Worm (Caenorhabditis elegans) whole organism, L3 larva: ENCODE data around the gene rnh-2.
A peak's percentile ranks its signal among the peaks of the same experiment; 100 is the strongest.

ENCODE experiments used
- R02D3.7 ChIP-seq: fragments of 150-350 bp; optimal IDR thresholded peaks from 2 replicates; lab custom pipeline; 2014; ENCODE audit warnings: missing biosample characterization, missing genetic modification characterization
- ZK546.5 ChIP-seq: sonication (generic microtip); optimal IDR thresholded peaks from 2 replicates; lab custom pipeline; 2017; ENCODE audit warnings: missing biosample characterization, missing genetic modification characterization
- aly-2 ChIP-seq: fragments of 150-350 bp; optimal IDR thresholded peaks from 2 replicates; lab custom pipeline; 2014; ENCODE audit warnings: missing biosample characterization, missing genetic modification characterization
- ama-1 ChIP-seq: fragments of 150-350 bp; optimal IDR thresholded peaks from 2 replicates; lab custom pipeline; 2018
- ceh-16 ChIP-seq: sonication (generic microtip); optimal IDR thresholded peaks from 2 replicates; lab custom pipeline; 2017; ENCODE audit warnings: missing biosample characterization, missing genetic modification characterization
- ceh-28 ChIP-seq: fragments of 150-350 bp; optimal IDR thresholded peaks from 2 replicates; lab custom pipeline; 2014; ENCODE audit warnings: missing biosample characterization, missing genetic modification reagents, missing genetic modification characterization
- ceh-82 ChIP-seq: fragments of 150-350 bp; optimal IDR thresholded peaks from 2 replicates; lab custom pipeline; 2014; ENCODE audit warnings: missing biosample characterization, missing genetic modification characterization
- ceh-9 ChIP-seq: sonication (generic microtip); optimal IDR thresholded peaks from 2 replicates; lab custom pipeline; 2018; ENCODE audit warnings: missing biosample characterization, missing genetic modification characterization
- daf-12 ChIP-seq: fragments of 150-350 bp; optimal IDR thresholded peaks from 2 replicates; lab custom pipeline; 2014; ENCODE audit warnings: missing biosample characterization, missing genetic modification reagents, missing genetic modification characterization
- egl-27 ChIP-seq: sonication (generic microtip); optimal IDR thresholded peaks from 4 replicates; lab custom pipeline; 2017; ENCODE audit warnings: missing biosample characterization, missing genetic modification reagents, missing genetic modification characterization
- egl-5 ChIP-seq: fragments of 150-350 bp; optimal IDR thresholded peaks from 2 replicates; lab custom pipeline; 2017; ENCODE audit warnings: missing biosample characterization, missing genetic modification reagents, missing genetic modification characterization, inconsistent platforms
- elt-1 ChIP-seq: fragments of 150-350 bp; optimal IDR thresholded peaks from 2 replicates; lab custom pipeline; 2014; ENCODE audit warnings: missing biosample characterization, missing genetic modification characterization
- elt-2 ChIP-seq: sonication (generic microtip); optimal IDR thresholded peaks from 2 replicates; lab custom pipeline; 2016; ENCODE audit warnings: missing genetic modification reagents, mild to moderate bottlenecking, missing genetic modification characterization, missing compliant biosample characterization
- elt-3 ChIP-seq, 3 experiments: fragments of 150-350 bp in 1 of 3; sonication (generic microtip) in 2 of 3; optimal IDR thresholded peaks; 2 replicates in 2 of 3; 4 replicates in 1 of 3; lab custom pipeline; 2014 to 2017; ENCODE audit warnings: missing biosample characterization in 3 of 3, missing genetic modification characterization in 3 of 3
- eor-1 ChIP-seq, 2 experiments: fragments of 150-350 bp; optimal IDR thresholded peaks; 2 replicates each; lab custom pipeline; 2014 to 2018; ENCODE audit warnings: missing biosample characterization in 2 of 2, missing genetic modification characterization in 2 of 2
- fkh-10 ChIP-seq: sonication (generic microtip); optimal IDR thresholded peaks from 2 replicates; lab custom pipeline; 2017; ENCODE audit warnings: missing biosample characterization, missing genetic modification reagents, missing genetic modification characterization
- fkh-2 ChIP-seq: fragments of 150-350 bp; optimal IDR thresholded peaks from 2 replicates; lab custom pipeline; 2014; ENCODE audit warnings: missing biosample characterization, missing genetic modification reagents, missing genetic modification characterization
- fos-1 ChIP-seq: fragments of 150-350 bp; optimal IDR thresholded peaks from 2 replicates; lab custom pipeline; 2014; ENCODE audit warnings: missing biosample characterization, missing genetic modification characterization
- hmg-11 ChIP-seq: sonication (generic microtip); optimal IDR thresholded peaks from 2 replicates; lab custom pipeline; 2016; ENCODE audit warnings: missing genetic modification characterization, missing compliant biosample characterization
- jun-1 ChIP-seq: fragments of 150-350 bp; optimal IDR thresholded peaks from 2 replicates; lab custom pipeline; 2014; ENCODE audit warnings: missing biosample characterization, missing genetic modification reagents, missing genetic modification characterization
- lin-15B ChIP-seq: fragments of 150-350 bp; optimal IDR thresholded peaks from 2 replicates; lab custom pipeline; 2014; ENCODE audit warnings: missing biosample characterization, missing genetic modification characterization
- lin-39 ChIP-seq: fragments of 150-350 bp; optimal IDR thresholded peaks from 2 replicates; lab custom pipeline; 2018; ENCODE audit warnings: missing biosample characterization, missing genetic modification reagents, missing genetic modification characterization
- lsy-12 ChIP-seq: sonication (generic microtip); optimal IDR thresholded peaks from 2 replicates; lab custom pipeline; 2016; ENCODE audit warnings: mild to moderate bottlenecking, missing genetic modification characterization, missing compliant biosample characterization
- mdl-1 ChIP-seq: fragments of 150-350 bp; optimal IDR thresholded peaks from 2 replicates; lab custom pipeline; 2014; ENCODE audit warnings: missing biosample characterization, missing genetic modification characterization
- mml-1 ChIP-seq: fragments of 150-350 bp; sonication (generic microtip); optimal IDR thresholded peaks from 3 replicates; lab custom pipeline; 2014; ENCODE audit warnings: missing biosample characterization, missing genetic modification characterization
- nfya-1 ChIP-seq: sonication (generic microtip); optimal IDR thresholded peaks from 2 replicates; lab custom pipeline; 2017; ENCODE audit warnings: missing genetic modification characterization, mild to moderate bottlenecking, missing compliant biosample characterization, antibody characterized with exemption, moderate library complexity; ENCODE audit not compliant: insufficient read depth
- nhr-11 ChIP-seq: fragments of 150-350 bp; optimal IDR thresholded peaks from 2 replicates; lab custom pipeline; 2014; ENCODE audit warnings: missing biosample characterization, missing genetic modification characterization
- nhr-12 ChIP-seq: fragments of 150-350 bp; optimal IDR thresholded peaks from 2 replicates; lab custom pipeline; 2014; ENCODE audit warnings: missing biosample characterization, missing genetic modification characterization
- nhr-23 ChIP-seq: fragments of 150-350 bp; optimal IDR thresholded peaks from 2 replicates; lab custom pipeline; 2014; ENCODE audit warnings: missing biosample characterization, missing genetic modification reagents, missing genetic modification characterization
- nhr-237 ChIP-seq: fragments of 150-350 bp; optimal IDR thresholded peaks from 2 replicates; lab custom pipeline; 2014; ENCODE audit warnings: missing biosample characterization, missing genetic modification characterization
- nhr-25 ChIP-seq: sonication (generic microtip); optimal IDR thresholded peaks from 2 replicates; lab custom pipeline; 2017; ENCODE audit warnings: missing biosample characterization, missing genetic modification characterization
- nhr-28 ChIP-seq: fragments of 150-350 bp; optimal IDR thresholded peaks from 2 replicates; lab custom pipeline; 2014; ENCODE audit warnings: missing biosample characterization, missing genetic modification characterization
- nhr-43 ChIP-seq: sonication (generic microtip); optimal IDR thresholded peaks from 2 replicates; lab custom pipeline; 2016; ENCODE audit warnings: mild to moderate bottlenecking, missing genetic modification characterization, missing compliant biosample characterization; ENCODE audit not compliant: poor library complexity, severe bottlenecking
- nhr-67 ChIP-seq: fragments of 150-350 bp; optimal IDR thresholded peaks from 2 replicates; lab custom pipeline; 2014; ENCODE audit warnings: missing biosample characterization, missing genetic modification characterization
- nhr-76 ChIP-seq: fragments of 150-350 bp; sonication (generic microtip); optimal IDR thresholded peaks from 5 replicates; lab custom pipeline; 2014; ENCODE audit warnings: missing biosample characterization, missing genetic modification characterization
- nhr-77 ChIP-seq: fragments of 150-350 bp; optimal IDR thresholded peaks from 2 replicates; lab custom pipeline; 2014; ENCODE audit warnings: missing biosample characterization, missing genetic modification characterization
- pha-4 ChIP-seq: fragments of 150-350 bp; optimal IDR thresholded peaks from 2 replicates; lab custom pipeline; 2014; ENCODE audit warnings: missing biosample characterization, missing genetic modification reagents, missing genetic modification characterization
- pqm-1 ChIP-seq: fragments of 150-350 bp; optimal IDR thresholded peaks from 2 replicates; lab custom pipeline; 2017; ENCODE audit warnings: missing biosample characterization, missing genetic modification characterization, inconsistent platforms
- sea-2 ChIP-seq: fragments of 150-350 bp; sonication (generic microtip); optimal IDR thresholded peaks from 4 replicates; lab custom pipeline; 2014; ENCODE audit warnings: missing biosample characterization, missing genetic modification reagents, missing genetic modification characterization
- skn-1 ChIP-seq: fragments of 150-350 bp; optimal IDR thresholded peaks from 2 replicates; lab custom pipeline; 2014; ENCODE audit warnings: missing biosample characterization, missing genetic modification characterization
- snpc-4 ChIP-seq: fragments of 150-350 bp; optimal IDR thresholded peaks from 2 replicates; lab custom pipeline; 2014; ENCODE audit warnings: missing biosample characterization, missing genetic modification characterization
- tbx-2 ChIP-seq: sonication (generic microtip); optimal IDR thresholded peaks from 2 replicates; lab custom pipeline; 2016; ENCODE audit warnings: mild to moderate bottlenecking, missing genetic modification characterization, missing compliant biosample characterization
- unc-39 ChIP-seq: sonication (generic microtip); optimal IDR thresholded peaks from 4 replicates; lab custom pipeline; 2017; ENCODE audit warnings: missing biosample characterization, missing genetic modification characterization
- unc-62 ChIP-seq: fragments of 150-350 bp; sonication (generic microtip); optimal IDR thresholded peaks from 4 replicates; lab custom pipeline; 2014; ENCODE audit warnings: missing biosample characterization, missing genetic modification reagents, missing genetic modification characterization
- zag-1 ChIP-seq: fragments of 150-350 bp; optimal IDR thresholded peaks from 2 replicates; lab custom pipeline; 2014; ENCODE audit warnings: missing biosample characterization, missing genetic modification characterization
- ztf-11 ChIP-seq: fragments of 150-350 bp; optimal IDR thresholded peaks from 2 replicates; lab custom pipeline; 2014; ENCODE audit warnings: missing biosample characterization, missing genetic modification characterization
- ztf-4 ChIP-seq: fragments of 150-350 bp; optimal IDR thresholded peaks from 2 replicates; lab custom pipeline; 2014; ENCODE audit warnings: missing biosample characterization, missing genetic modification characterization

The rnh-2 gene

DNA sequence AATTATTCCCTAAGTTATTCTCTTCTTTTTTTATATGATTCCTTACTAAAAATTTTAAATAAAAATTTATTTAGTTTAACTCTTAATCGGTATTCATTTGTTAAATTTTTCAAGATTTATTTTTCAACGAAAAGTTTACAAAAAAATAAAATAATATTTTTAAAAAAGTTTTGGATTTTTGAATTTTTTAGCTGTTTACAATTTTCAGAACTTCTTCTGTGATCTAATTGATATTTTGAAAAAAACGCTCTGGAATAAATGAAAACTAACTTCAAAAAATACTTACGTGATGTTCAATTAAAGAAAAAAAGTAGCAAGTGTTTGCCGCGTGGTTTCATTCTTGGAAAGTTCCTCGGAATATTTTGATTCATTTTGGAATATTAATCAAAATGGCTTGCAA lies 28.4 kb downstream of the rnh-2 start, which contains the start of gene decr-1.2:
Gene decr-1.2, plus strand, starts transcription at position 301 of the 400 bp plus-strand sequence.
- TF ChIP-seq ceh-16 (tag; lab: Kevin White, UChicago) (no peak), daf-12 (tag; lab: Kevin White, UChicago) (no peak), hmg-11 (no peak), ZK546.5 (no peak), nhr-28 (tag; lab: Kevin White, UChicago) (no peak), skn-1 (tag; lab: Kevin White, UChicago) (no peak), lsy-12 (tag; lab: Kevin White, UChicago) (no peak), snpc-4 (tag; lab: Kevin White, UChicago) (no peak), ceh-82 (no peak), pha-4 (tag; lab: Kevin White, UChicago) (no peak), mml-1 (tag; lab: Kevin White, UChicago) (no peak)
- TF ChIP-seq, all 47 proteins: peak for 0

DNA sequence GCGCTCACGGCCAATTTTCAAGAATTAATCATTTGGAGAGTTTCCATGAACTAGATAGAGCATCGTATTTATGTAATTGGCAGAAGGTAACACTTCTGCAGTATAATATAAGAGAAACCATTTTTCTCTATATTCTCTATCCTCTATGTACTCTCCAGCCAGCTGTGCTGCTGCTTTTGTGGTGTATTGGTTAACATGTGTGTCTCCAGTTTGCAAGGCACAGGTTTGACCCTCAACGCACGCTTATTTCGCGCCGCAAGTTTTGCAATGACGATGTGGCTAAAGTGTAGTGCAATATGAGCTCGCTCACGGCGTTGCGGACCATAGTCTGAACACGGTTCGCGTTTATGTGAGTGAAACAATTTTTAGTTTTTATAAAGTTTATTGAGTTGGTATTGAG lies 30.0 kb downstream of the rnh-2 start:
- no peak for TF ChIP-seq nhr-12 (tag; lab: Kevin White, UChicago)
- no peak for TF ChIP-seq elt-1
- peak; percentile 36 for TF ChIP-seq skn-1 (tag; lab: Kevin White, UChicago)
- TF ChIP-seq lin-15B (tag; lab: Kevin White, UChicago) = no peak
- TF ChIP-seq pha-4 (tag; lab: Kevin White, UChicago) = peak; percentile 77
- peak; percentile 36 for TF ChIP-seq elt-2 (tag; lab: Kevin White, UChicago)
- TF ChIP-seq elt-3 (tag; optimal IDR thresholded peaks at IDR 0.05; lab: Kevin White, UChicago) = no peak
- TF ChIP-seq R02D3.7 (tag; lab: Kevin White, UChicago) = no peak
- TF ChIP-seq pqm-1 = no peak
- TF ChIP-seq zag-1 (tag; lab: Kevin White, UChicago) = no peak
- no peak for TF ChIP-seq nhr-23 (tag; lab: Kevin White, UChicago)
- no peak for TF ChIP-seq nhr-28 (tag; lab: Kevin White, UChicago)
- TF ChIP-seq unc-39 (tag; lab: Kevin White, UChicago) = no peak
- no peak for TF ChIP-seq eor-1 (tag; optimal IDR thresholded peaks at IDR 0.05; lab: Kevin White, UChicago)
- TF ChIP-seq hmg-11 = no peak
- no peak for TF ChIP-seq ZK546.5
- TF ChIP-seq ceh-16 (tag; lab: Kevin White, UChicago) = no peak
- TF ChIP-seq ztf-11 (tag; lab: Kevin White, UChicago) = no peak
- TF ChIP-seq fkh-2 (tag; lab: Kevin White, UChicago) = no peak
- peak; percentile 54 for TF ChIP-seq lin-39 (tag; lab: Kevin White, UChicago)
- TF ChIP-seq nhr-11 (tag; lab: Kevin White, UChicago) = no peak
- no peak for TF ChIP-seq ceh-82
- TF ChIP-seq sea-2 (GFP tag; lab: Kevin White, UChicago) = no peak
- TF ChIP-seq mdl-1 = no peak
- no peak for TF ChIP-seq daf-12 (tag; lab: Kevin White, UChicago)
- no peak for TF ChIP-seq ama-1
- TF ChIP-seq nhr-76 (tag; lab: Kevin White, UChicago) = no peak
- no peak for TF ChIP-seq nhr-237 (tag; lab: Kevin White, UChicago)
- TF ChIP-seq ztf-4 (tag; lab: Kevin White, UChicago) = no peak
- no peak for TF ChIP-seq fkh-10
- TF ChIP-seq nhr-77 (tag; lab: Kevin White, UChicago) = no peak
- TF ChIP-seq fos-1 (tag; lab: Kevin White, UChicago) = no peak
- TF ChIP-seq nhr-25 (tag; lab: Kevin White, UChicago) = peak; percentile 40
- TF ChIP-seq jun-1 (tag; lab: Kevin White, UChicago) = peak; percentile 17
- peak; percentile 42 for TF ChIP-seq tbx-2 (tag; lab: Kevin White, UChicago)
- TF ChIP-seq nhr-43 (tag; lab: Kevin White, UChicago) = peak; percentile 70
- TF ChIP-seq ceh-28 (tag; lab: Kevin White, UChicago) = no peak
- TF ChIP-seq ceh-9 (tag; lab: Kevin White, UChicago) = no peak
- no peak for TF ChIP-seq mml-1 (tag; lab: Kevin White, UChicago)
- peak; percentile 22 for TF ChIP-seq egl-27 (tag; lab: Kevin White, UChicago)
- peak; percentile 22 for TF ChIP-seq lsy-12 (tag; lab: Kevin White, UChicago)
- no peak for TF ChIP-seq unc-62 (GFP tag; lab: Kevin White, UChicago)
- TF ChIP-seq aly-2 (tag; lab: Kevin White, UChicago) = no peak
- peak; percentile 11 for TF ChIP-seq snpc-4 (tag; lab: Kevin White, UChicago)
- peak; percentile 52 for TF ChIP-seq nfya-1 (tag; lab: Kevin White, UChicago)
- no peak for TF ChIP-seq nhr-67
- no peak for TF ChIP-seq egl-5 (tag; lab: Kevin White, UChicago)
